Fruit fly (Drosophila melanogaster): ENCODE measurements around the gene CG5280.

CG5280 gene

dm6 chr3L:8990128-8990527 lies at the start of gene CG5280:
CG5280 (minus strand) TSS chr3L:8990228.
- peak; percentile 76 for TF ChIP-seq kay (GFP tag; ENCODE audit: borderline replicate concordance)
- TF ChIP-seq ovo (GFP tag; optimal IDR thresholded peaks at IDR 0.05), result no peak
- TF ChIP-seq CG33017 (tag; optimal IDR thresholded peaks at IDR 0.05), result no peak
- TF ChIP-seq cnc (optimal IDR thresholded peaks at IDR 0.05), result no peak
- no peak for TF ChIP-seq CG5204 (GFP tag; optimal IDR thresholded peaks at IDR 0.05)

DNA sequence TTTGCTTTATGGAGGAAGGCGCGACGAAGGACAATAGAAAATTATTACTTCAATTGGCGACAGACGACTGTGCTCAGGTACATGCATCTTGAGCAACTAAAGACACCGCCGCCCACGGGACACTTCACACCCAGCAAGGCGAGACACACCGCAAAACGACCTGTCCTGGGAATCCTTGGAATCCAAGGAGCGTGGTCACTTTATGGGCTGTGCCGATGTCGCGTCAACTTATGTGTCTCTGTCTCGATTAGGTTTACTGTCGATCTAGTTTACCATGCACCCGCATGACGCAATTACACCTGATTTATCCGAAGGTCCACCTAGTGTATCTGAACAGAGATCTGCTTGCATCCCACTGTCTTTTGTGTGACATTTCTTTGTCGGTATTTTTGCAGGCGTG lies 49.2 kb upstream of the CG5280 start:
- TF ChIP-seq CG12768 (GFP tag; optimal IDR thresholded peaks at IDR 0.05) (no peak), Hr96 (GFP tag; optimal IDR thresholded peaks at IDR 0.05) (no peak), cnc (optimal IDR thresholded peaks at IDR 0.05) (no peak), tj (GFP tag; optimal IDR thresholded peaks at IDR 0.05) (no peak), bab1 (GFP tag; optimal IDR thresholded peaks at IDR 0.05) (no peak), cic (GFP tag; optimal IDR thresholded peaks at IDR 0.05) (no peak), CG14711 (tag; optimal IDR thresholded peaks at IDR 0.05) (no peak), CG7045 (GFP tag; optimal IDR thresholded peaks at IDR 0.05) (no peak), CG33017 (tag; optimal IDR thresholded peaks at IDR 0.05) (no peak)

- TF ChIP-seq CG14711 (tag; optimal IDR thresholded peaks at IDR 0.05), result no peak
- TF ChIP-seq CG7101 (tag; optimal IDR thresholded peaks at IDR 0.05), result no peak
- no peak for TF ChIP-seq cnc (optimal IDR thresholded peaks at IDR 0.05)
- no peak for TF ChIP-seq Hr96 (GFP tag; optimal IDR thresholded peaks at IDR 0.05)
- no peak for TF ChIP-seq toe (GFP tag; optimal IDR thresholded peaks at IDR 0.05)
- TF ChIP-seq CG7045 (GFP tag; optimal IDR thresholded peaks at IDR 0.05), result no peak
- TF ChIP-seq CG11617 (GFP tag; optimal IDR thresholded peaks at IDR 0.05), result no peak
- no peak for TF ChIP-seq Mnt (GFP tag; optimal IDR thresholded peaks at IDR 0.05)
- no peak for TF ChIP-seq Crg-1 (GFP tag; optimal IDR thresholded peaks at IDR 0.05)
- no peak for TF ChIP-seq kay (GFP tag; ENCODE audit: borderline replicate concordance)
- no peak for TF ChIP-seq pad (GFP tag; optimal IDR thresholded peaks at IDR 0.05)
- no peak for TF ChIP-seq CG5204 (GFP tag; optimal IDR thresholded peaks at IDR 0.05)
These were observed 47.6 kb upstream of the CG5280 start for dm6 chr3L:9037608-9038007.

DNA sequence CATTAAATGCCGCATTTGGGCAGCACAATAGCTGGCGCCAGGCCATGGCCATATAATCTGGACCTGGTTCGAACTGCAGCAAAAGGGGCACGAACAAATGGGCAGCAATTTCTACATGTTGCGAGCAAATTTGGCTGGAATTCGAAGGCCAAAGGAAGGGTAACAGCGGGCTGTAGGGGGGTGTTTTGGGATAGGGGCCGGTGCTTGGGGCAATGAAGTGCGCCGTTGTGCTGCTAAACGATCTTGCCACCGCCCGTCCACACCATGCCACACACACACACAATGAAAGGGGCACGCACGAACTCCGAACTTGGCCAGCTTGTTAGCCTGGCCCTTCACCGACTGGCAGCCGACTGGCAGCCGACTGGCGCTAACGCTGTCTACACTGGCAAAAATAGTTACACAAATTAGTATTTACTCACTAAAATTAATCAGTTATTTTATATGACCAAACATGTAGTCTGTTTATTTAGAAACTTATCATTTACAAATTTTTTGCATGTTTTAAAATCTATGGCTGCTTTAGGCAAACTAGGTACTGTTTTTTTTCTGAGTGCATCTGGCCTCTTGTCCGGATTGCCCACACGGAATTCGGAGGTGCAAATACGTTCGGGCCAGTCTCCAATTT lies 44.1 kb upstream of the CG5280 start:
- TF ChIP-seq tj (GFP tag; optimal IDR thresholded peaks at IDR 0.05), result no peak
- TF ChIP-seq CG11617 (GFP tag; optimal IDR thresholded peaks at IDR 0.05), result no peak
- TF ChIP-seq pad (GFP tag; optimal IDR thresholded peaks at IDR 0.05), result no peak
- TF ChIP-seq kay (GFP tag; ENCODE audit: borderline replicate concordance), result no peak
- no peak for TF ChIP-seq Clk (GFP tag; optimal IDR thresholded peaks at IDR 0.05)
- TF ChIP-seq cnc (optimal IDR thresholded peaks at IDR 0.05), result no peak
- TF ChIP-seq toe (GFP tag; optimal IDR thresholded peaks at IDR 0.05), result no peak
- TF ChIP-seq ovo (GFP tag; optimal IDR thresholded peaks at IDR 0.05), result no peak
- no peak for TF ChIP-seq CG5204 (GFP tag; optimal IDR thresholded peaks at IDR 0.05)
- TF ChIP-seq bab1 (GFP tag; optimal IDR thresholded peaks at IDR 0.05), result no peak
- no peak for TF ChIP-seq Hr96 (GFP tag; optimal IDR thresholded peaks at IDR 0.05)
- no peak for TF ChIP-seq Crg-1 (GFP tag; optimal IDR thresholded peaks at IDR 0.05)
- TF ChIP-seq CG7045 (GFP tag; optimal IDR thresholded peaks at IDR 0.05), result no peak
- no peak for TF ChIP-seq cic (GFP tag; optimal IDR thresholded peaks at IDR 0.05)
- TF ChIP-seq CG7101 (tag; optimal IDR thresholded peaks at IDR 0.05), result no peak

DNA sequence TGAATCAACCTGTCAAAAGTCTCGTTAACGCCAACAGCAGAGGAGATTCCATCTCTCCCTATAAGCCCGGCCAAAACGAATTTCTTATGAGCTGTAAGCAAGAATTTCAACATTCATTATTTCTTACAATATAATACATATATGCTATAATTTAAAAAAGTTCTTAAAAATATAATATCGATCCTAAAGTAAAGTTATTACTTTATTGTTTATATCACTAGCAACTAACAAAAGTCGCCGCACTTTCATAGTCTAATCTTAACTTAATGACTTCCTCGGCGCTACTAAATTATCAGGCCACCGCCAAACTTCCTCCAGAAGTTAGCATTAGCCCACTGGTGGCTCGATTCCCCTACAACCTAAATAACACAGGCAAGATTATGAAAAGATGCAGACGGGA lies 43.5 kb upstream of the CG5280 start:
- TF ChIP-seq ovo (GFP tag; optimal IDR thresholded peaks at IDR 0.05) (no peak), cnc (optimal IDR thresholded peaks at IDR 0.05) (no peak), kay (GFP tag; ENCODE audit: borderline replicate concordance) (no peak), Clk (GFP tag; optimal IDR thresholded peaks at IDR 0.05) (no peak), CG12768 (GFP tag; optimal IDR thresholded peaks at IDR 0.05) (no peak), pad (GFP tag; optimal IDR thresholded peaks at IDR 0.05) (no peak), CG5204 (GFP tag; optimal IDR thresholded peaks at IDR 0.05) (no peak), CG11617 (GFP tag; optimal IDR thresholded peaks at IDR 0.05) (no peak), bab1 (GFP tag; optimal IDR thresholded peaks at IDR 0.05) (no peak), Crg-1 (GFP tag; optimal IDR thresholded peaks at IDR 0.05) (no peak), CG7045 (GFP tag; optimal IDR thresholded peaks at IDR 0.05) (no peak), tj (GFP tag; optimal IDR thresholded peaks at IDR 0.05) (no peak), Hr96 (GFP tag; optimal IDR thresholded peaks at IDR 0.05) (no peak), CG7101 (tag; optimal IDR thresholded peaks at IDR 0.05) (no peak), CG33017 (tag; optimal IDR thresholded peaks at IDR 0.05) (no peak), CG1620 (GFP tag; optimal IDR thresholded peaks at IDR 0.05) (no peak), toe (GFP tag; optimal IDR thresholded peaks at IDR 0.05) (no peak)

dm6 chr3L:9032871-9033270 lies 42.8 kb upstream of the CG5280 start:
- no peak for TF ChIP-seq ovo (GFP tag; optimal IDR thresholded peaks at IDR 0.05)
- no peak for TF ChIP-seq CG7045 (GFP tag; optimal IDR thresholded peaks at IDR 0.05)
- no peak for TF ChIP-seq CG14711 (tag; optimal IDR thresholded peaks at IDR 0.05)
- no peak for TF ChIP-seq tj (GFP tag; optimal IDR thresholded peaks at IDR 0.05)
- no peak for TF ChIP-seq CG12768 (GFP tag; optimal IDR thresholded peaks at IDR 0.05)
- TF ChIP-seq Crg-1 (GFP tag; optimal IDR thresholded peaks at IDR 0.05), result no peak
- no peak for TF ChIP-seq Clk (GFP tag; optimal IDR thresholded peaks at IDR 0.05)
- no peak for TF ChIP-seq CG33017 (tag; optimal IDR thresholded peaks at IDR 0.05)
- TF ChIP-seq cic (GFP tag; optimal IDR thresholded peaks at IDR 0.05), result no peak
- no peak for TF ChIP-seq Mnt (GFP tag; optimal IDR thresholded peaks at IDR 0.05)
- no peak for TF ChIP-seq CG11617 (GFP tag; optimal IDR thresholded peaks at IDR 0.05)
- no peak for TF ChIP-seq Hr96 (GFP tag; optimal IDR thresholded peaks at IDR 0.05)
- TF ChIP-seq kay (GFP tag; ENCODE audit: borderline replicate concordance), result no peak
- TF ChIP-seq cnc (optimal IDR thresholded peaks at IDR 0.05), result no peak
- no peak for TF ChIP-seq toe (GFP tag; optimal IDR thresholded peaks at IDR 0.05)
- no peak for TF ChIP-seq CG7101 (tag; optimal IDR thresholded peaks at IDR 0.05)
- no peak for TF ChIP-seq bab1 (GFP tag; optimal IDR thresholded peaks at IDR 0.05)
- TF ChIP-seq CG1620 (GFP tag; optimal IDR thresholded peaks at IDR 0.05), result no peak
- TF ChIP-seq CG5204 (GFP tag; optimal IDR thresholded peaks at IDR 0.05), result no peak
- TF ChIP-seq pad (GFP tag; optimal IDR thresholded peaks at IDR 0.05), result no peak
